Worm (Caenorhabditis elegans) whole organism, mixed stage, embryonic: ENCODE measurements around the gene nhr-201.

Source experiments
- blmp-1 ChIP-seq: fragments of 150-350 bp; optimal IDR thresholded peaks from 2 replicates; lab custom pipeline; 2014; ENCODE audit warnings: missing biosample characterization, missing genetic modification characterization
- elt-1 ChIP-seq: sonication (generic microtip); optimal IDR thresholded peaks from 2 replicates; lab custom pipeline; 2017; ENCODE audit warnings: missing genetic modification characterization, mild to moderate bottlenecking, missing compliant biosample characterization, antibody characterized with exemption, moderate library complexity, borderline replicate concordance; ENCODE audit not compliant: insufficient read depth
- ham-2 ChIP-seq: fragments of 200-800 bp; sonication (Bioruptor generic); optimal IDR thresholded peaks from 2 replicates; lab custom pipeline; 2018; ENCODE audit warnings: mild to moderate bottlenecking, missing genetic modification characterization, missing compliant biosample characterization
- lin-13 ChIP-seq: fragments of 150-350 bp; optimal IDR thresholded peaks from 2 replicates; lab custom pipeline; 2014; ENCODE audit warnings: missing biosample characterization, missing genetic modification characterization
- lsy-2 ChIP-seq: fragments of 150-350 bp; optimal IDR thresholded peaks from 2 replicates; lab custom pipeline; 2014; ENCODE audit warnings: missing biosample characterization, missing genetic modification characterization
- mab-5 ChIP-seq: fragments of 150-350 bp; optimal IDR thresholded peaks from 2 replicates; lab custom pipeline; 2014; ENCODE audit warnings: missing biosample characterization, missing genetic modification characterization
- nhr-12 ChIP-seq: fragments of 150-350 bp; optimal IDR thresholded peaks from 2 replicates; lab custom pipeline; 2014; ENCODE audit warnings: missing biosample characterization, missing genetic modification characterization
- nhr-28 ChIP-seq: fragments of 150-350 bp; optimal IDR thresholded peaks from 2 replicates; lab custom pipeline; 2014; ENCODE audit warnings: missing biosample characterization, missing genetic modification characterization
- nhr-76 ChIP-seq: sonication (generic microtip); optimal IDR thresholded peaks from 2 replicates; lab custom pipeline; 2017; ENCODE audit warnings: missing biosample characterization, missing genetic modification characterization
- pha-4 ChIP-seq: fragments of 150-350 bp; optimal IDR thresholded peaks from 2 replicates; lab custom pipeline; 2018; ENCODE audit warnings: missing biosample characterization, missing genetic modification reagents, missing genetic modification characterization
- unc-39 ChIP-seq: fragments of 150-350 bp; optimal IDR thresholded peaks from 2 replicates; lab custom pipeline; 2014; ENCODE audit warnings: missing biosample characterization, missing genetic modification characterization
- unc-62 ChIP-seq: fragments of 150-350 bp; optimal IDR thresholded peaks from 2 replicates; lab custom pipeline; 2014; ENCODE audit warnings: missing biosample characterization, missing genetic modification reagents, missing genetic modification characterization

DNA sequence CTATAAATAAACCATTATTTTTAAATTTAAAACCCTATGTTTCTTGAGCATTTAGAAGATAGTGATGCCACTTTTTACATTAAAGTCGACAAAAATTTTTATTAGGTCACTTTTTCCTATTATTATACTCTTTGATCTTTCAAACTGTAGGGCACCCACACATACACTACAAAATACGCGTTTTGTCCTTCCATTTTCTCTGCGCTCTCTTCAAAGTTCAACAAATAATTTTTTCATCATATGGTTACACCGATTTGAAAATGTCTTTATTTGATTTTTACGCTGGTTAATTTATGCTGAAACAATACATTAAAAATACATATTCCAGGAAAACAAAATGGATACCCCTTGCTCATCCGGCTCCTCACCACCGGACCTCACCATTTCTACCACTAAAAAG lies 2.4 kb upstream of the nhr-201 start, which contains the start of gene nhr-202:
- TF ChIP-seq blmp-1 (tag; lab: Kevin White, UChicago) (no peak), nhr-76 (tag; lab: Kevin White, UChicago) (no peak), mab-5 (tag; lab: Kevin White, UChicago) (no peak), ham-2 (GFP tag; lab: Kevin White, UChicago) (no peak), unc-39 (tag; lab: Kevin White, UChicago) (no peak), elt-1 (tag; lab: Kevin White, UChicago) (no peak), unc-62 (GFP tag; lab: Kevin White, UChicago) (no peak), lin-13 (tag; lab: Kevin White, UChicago) (no peak), nhr-12 (tag; lab: Kevin White, UChicago) (no peak), lsy-2 (tag; lab: Kevin White, UChicago) (no peak), nhr-28 (tag; lab: Kevin White, UChicago) (no peak), pha-4 (tag; lab: Kevin White, UChicago) (no peak)
